Worm (Caenorhabditis elegans) whole organism, young adult: ENCODE results near the gene W05B10.6.

Experiments used
- Y56A3A.18 ChIP-seq: fragments of 200-800 bp; sonication (Bioruptor generic); IDR thresholded peaks from 2 replicates; pipeline ENCODE4 v1.3.6; 2022; ENCODE audit warnings: missing genetic modification reagents, missing genetic modification characterization, missing compliant biosample characterization
- dpff-1 ChIP-seq: sonication (generic microtip); optimal IDR thresholded peaks from 2 replicates; lab custom pipeline; 2017; ENCODE audit warnings: mild to moderate bottlenecking, missing genetic modification characterization, missing compliant biosample characterization

DNA sequence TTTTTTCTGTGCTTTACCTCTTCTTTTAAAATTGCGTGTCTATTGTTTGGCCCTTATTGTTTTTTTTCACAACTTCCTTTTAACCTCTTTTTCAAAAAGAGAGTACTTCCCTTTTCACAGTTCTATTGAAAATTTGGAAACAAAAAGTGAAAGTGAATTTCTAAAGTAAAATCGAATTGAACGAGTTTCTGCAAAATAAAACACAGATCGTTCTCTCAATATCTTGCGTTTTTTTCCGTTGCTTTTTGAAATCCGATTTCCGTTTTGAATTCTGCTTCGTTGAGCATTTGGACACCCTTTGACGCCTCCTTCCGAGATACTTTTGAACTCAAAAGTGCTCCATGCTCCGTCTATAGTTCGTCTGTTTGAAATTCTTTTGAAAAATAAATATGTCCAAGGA lies 18.3 kb upstream of the W05B10.6 start:
- TF ChIP-seq Y56A3A.18 (GFP tag; lab: Robert Waterston, UW) (no peak), dpff-1 (tag; lab: Kevin White, UChicago) (no peak)
